Fruit fly (Drosophila melanogaster): ENCODE measurements around the gene dmrt99B.

dmrt99B gene

dm6 chr3R:29690539-29690852 is 1.9 kb upstream of the dmrt99B start (continued):
- peak; percentile 12 for TF ChIP-seq chn (GFP tag; optimal IDR thresholded peaks at IDR 0.05)
- no peak for TF ChIP-seq otp (GFP tag; IDR thresholded peaks at IDR 0.05)
- no peak for TF ChIP-seq gcm2 (GFP tag; optimal IDR thresholded peaks at IDR 0.05)
- TF ChIP-seq CG6254 (GFP tag; optimal IDR thresholded peaks at IDR 0.05): no peak
- TF ChIP-seq Hr78 (GFP tag; optimal IDR thresholded peaks at IDR 0.05): no peak
- TF ChIP-seq grn (GFP tag; optimal IDR thresholded peaks at IDR 0.05): no peak
- no peak for TF ChIP-seq gt (GFP tag; IDR thresholded peaks at IDR 0.05)
- TF ChIP-seq CG15073 (GFP tag; optimal IDR thresholded peaks at IDR 0.05): no peak
- TF ChIP-seq zfh2 (GFP tag; optimal IDR thresholded peaks at IDR 0.05): no peak
- TF ChIP-seq slbo (GFP tag; IDR thresholded peaks at IDR 0.05): no peak
- TF ChIP-seq CG31388 (GFP tag; optimal IDR thresholded peaks at IDR 0.05): no peak
- TF ChIP-seq fu2 (GFP tag; optimal IDR thresholded peaks at IDR 0.05): no peak
- no peak for TF ChIP-seq sd (tag; optimal IDR thresholded peaks at IDR 0.05)
- TF ChIP-seq lmd (GFP tag; IDR thresholded peaks at IDR 0.05): peak; percentile 39; the same call in 1 of the 2 replicates
- peak; percentile 26 for TF ChIP-seq CG13624 (GFP tag; optimal IDR thresholded peaks at IDR 0.05)
- no peak for TF ChIP-seq hkb (optimal IDR thresholded peaks at IDR 0.05)
- TF ChIP-seq hkb (GFP tag; IDR thresholded peaks at IDR 0.05): peak; percentile 61
- no peak for TF ChIP-seq Dp (GFP tag; optimal IDR thresholded peaks at IDR 0.05)
- TF ChIP-seq Mad (GFP tag; optimal IDR thresholded peaks at IDR 0.05): no peak
- TF ChIP-seq Spps (tag; optimal IDR thresholded peaks at IDR 0.05): peak; percentile 36
- peak; percentile 7 for TF ChIP-seq Six4 (GFP tag; optimal IDR thresholded peaks at IDR 0.05)
- no peak for TF ChIP-seq abd-A (tag; optimal IDR thresholded peaks at IDR 0.05)
- TF ChIP-seq CG8089 (GFP tag; optimal IDR thresholded peaks at IDR 0.05): no peak
- TF ChIP-seq Aef1 (GFP tag; IDR thresholded peaks at IDR 0.05): peak; percentile 29; the same call in 1 of the 3 replicates
- peak; percentile 71 for TF ChIP-seq CG1603 (tag; optimal IDR thresholded peaks at IDR 0.05)
- TF ChIP-seq CG6683 (GFP tag; optimal IDR thresholded peaks at IDR 0.05): no peak
- TF ChIP-seq Jarid2 (GFP tag; optimal IDR thresholded peaks at IDR 0.05): no peak
- no peak for TF ChIP-seq gce (GFP tag; IDR thresholded peaks at IDR 0.05)
- no peak for TF ChIP-seq Gsc (GFP tag; IDR thresholded peaks at IDR 0.05)
- TF ChIP-seq CG33213 (GFP tag; optimal IDR thresholded peaks at IDR 0.05): no peak
- TF ChIP-seq bsh (GFP tag; optimal IDR thresholded peaks at IDR 0.05): peak in 1 of 2 experiments; percentile 77
- no peak for TF ChIP-seq dm (GFP tag; optimal IDR thresholded peaks at IDR 0.05)
- TF ChIP-seq unpg (GFP tag; optimal IDR thresholded peaks at IDR 0.05): peak; percentile 61
- no peak for TF ChIP-seq CG1832 (GFP tag; optimal IDR thresholded peaks at IDR 0.05)
- no peak for TF ChIP-seq sr (GFP tag; IDR thresholded peaks at IDR 0.05)
- no peak for TF ChIP-seq repo (GFP tag; optimal IDR thresholded peaks at IDR 0.05)
- peak; percentile 30 for TF ChIP-seq CG10267 (tag; optimal IDR thresholded peaks at IDR 0.05)
- no peak for TF ChIP-seq Fer1 (GFP tag; optimal IDR thresholded peaks at IDR 0.05)
- TF ChIP-seq CG17912 (GFP tag; optimal IDR thresholded peaks at IDR 0.05): no peak
- peak in 1 of 2 experiments; percentile 12 for TF ChIP-seq Eip74EF (GFP tag; optimal IDR thresholded peaks at IDR 0.05)
- 0 out of 2 replicates have a peak, but pooled peaks have one; percentile 34 for TF ChIP-seq ranshi (GFP tag; IDR thresholded peaks at IDR 0.05)
- peak; percentile 4 for TF ChIP-seq CG10654 (GFP tag; optimal IDR thresholded peaks at IDR 0.05)
- no peak for TF ChIP-seq Side (GFP tag; optimal IDR thresholded peaks at IDR 0.05)
- TF ChIP-seq CG8765 (GFP tag; IDR thresholded peaks at IDR 0.05): no peak
- TF ChIP-seq Atf-2 (GFP tag; optimal IDR thresholded peaks at IDR 0.05): peak; percentile 12
- TF ChIP-seq B-H1 (GFP tag; IDR thresholded peaks at IDR 0.05): no peak
- TF ChIP-seq ken (GFP tag; IDR thresholded peaks at IDR 0.05): no peak
- TF ChIP-seq mirr (GFP tag; optimal IDR thresholded peaks at IDR 0.05): no peak
- TF ChIP-seq Hr39 (optimal IDR thresholded peaks at IDR 0.05): no peak
- peak; percentile 51 for TF ChIP-seq Abd-B (GFP tag; optimal IDR thresholded peaks at IDR 0.05)
- no peak for TF ChIP-seq Usf (GFP tag; optimal IDR thresholded peaks at IDR 0.05)
- no peak for TF ChIP-seq Taf1 (GFP tag; IDR thresholded peaks at IDR 0.05)
- peak; percentile 50 for TF ChIP-seq CG30403 (GFP tag; optimal IDR thresholded peaks at IDR 0.05)

All from whole organism, embryonic.